Worm (Caenorhabditis elegans): ENCODE data around the gene anat-1.

DNA sequence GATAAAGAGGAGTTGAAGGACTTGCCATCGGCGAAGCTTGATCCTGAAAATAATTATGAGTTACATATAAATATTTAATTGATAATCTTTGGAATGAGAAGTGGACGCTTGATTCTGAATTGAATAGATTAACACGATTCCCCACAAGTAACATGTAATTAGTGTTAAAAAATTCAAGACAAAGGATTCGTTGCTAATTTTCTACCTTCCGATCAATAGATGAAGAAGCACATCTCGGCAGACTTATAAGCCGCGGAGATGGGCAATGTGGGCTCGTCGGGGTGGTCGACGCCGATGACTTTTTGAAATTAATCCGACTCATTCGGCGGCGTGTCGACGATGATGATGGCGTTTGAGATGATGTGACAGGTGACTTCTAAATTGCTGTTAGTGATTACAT is 23.6 kb upstream of the anat-1 start:
- TF ChIP-seq sox-4 (tag; optimal IDR thresholded peaks at IDR 0.05) = no peak
- no peak for TF ChIP-seq unc-62 (GFP tag; optimal IDR thresholded peaks at IDR 0.05)
- TF ChIP-seq elt-3 (tag; optimal IDR thresholded peaks at IDR 0.05) = no peak
